Fruit fly (Drosophila melanogaster) S2 (cell line): Measurements from ENCODE around the gene CG6225.
A peak's percentile ranks its signal among the peaks of the same experiment; 100 is the strongest.

ENCODE experiments used
- CG8478 ChIP-seq: fragments of >200 bp; optimal IDR thresholded peaks from 2 replicates; lab custom pipeline; 2018
- CTCF ChIP-seq, 2 experiments: fragments of >200 bp; optimal IDR thresholded peaks; 2 replicates each; lab custom pipeline; 2018

Gene CG6225

dm6 chr3R:12644621-12645310 lies 9.6 kb upstream of the CG6225 start:
- no peak for TF ChIP-seq CG8478

DNA sequence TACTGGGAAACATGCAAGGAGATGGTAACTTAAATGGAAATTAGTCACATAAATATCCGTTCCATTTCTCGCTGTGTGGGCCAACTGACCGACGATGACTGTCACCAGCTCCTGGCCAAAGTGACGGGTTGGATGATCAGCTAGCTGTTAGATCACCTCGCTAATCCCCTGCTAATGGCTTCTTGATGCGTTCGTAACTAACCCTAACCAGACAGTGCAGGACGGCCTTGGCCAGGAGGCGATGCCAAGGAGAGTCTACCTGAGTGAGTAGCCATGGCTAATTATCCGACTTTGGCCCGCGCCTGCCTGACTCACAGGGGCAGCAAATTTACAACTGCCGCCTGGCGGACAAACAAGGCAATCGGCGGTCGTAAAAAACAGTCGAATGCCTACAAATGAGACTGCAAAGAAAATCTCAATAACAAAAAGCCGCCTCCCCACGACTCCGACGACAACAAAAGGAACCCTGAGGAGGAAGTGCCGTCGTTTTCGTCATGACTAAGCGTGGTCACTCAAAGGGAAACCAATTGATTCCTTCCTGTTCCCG lies 8.5 kb upstream of the CG6225 start:
- no peak for TF ChIP-seq CTCF (optimal IDR thresholded peaks at IDR 0.05; lab: Kevin White, UChicago)
- no peak for TF ChIP-seq CG8478

DNA sequence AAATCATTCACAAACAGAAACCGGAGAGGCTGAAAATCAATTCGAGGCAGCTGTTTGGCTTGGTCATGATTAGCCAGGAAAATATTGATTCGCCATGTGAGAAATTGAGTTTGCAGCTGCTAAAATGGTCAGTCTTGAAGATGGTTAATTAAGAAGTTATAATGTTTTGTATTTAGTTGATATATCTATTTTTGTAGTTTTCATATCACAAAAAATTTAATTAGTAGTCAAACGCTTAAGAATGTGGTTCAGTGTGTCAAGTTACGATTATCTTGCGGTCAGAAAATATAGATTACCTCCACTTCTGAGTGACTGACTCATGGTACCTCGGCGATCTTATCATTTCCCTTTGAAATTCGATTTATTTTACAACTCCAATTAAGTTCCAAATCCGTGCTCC lies 7.5 kb upstream of the CG6225 start:
- TF ChIP-seq CG8478: no peak
- TF ChIP-seq CTCF (optimal IDR thresholded peaks at IDR 0.05; lab: Kevin White, UChicago): no peak

DNA sequence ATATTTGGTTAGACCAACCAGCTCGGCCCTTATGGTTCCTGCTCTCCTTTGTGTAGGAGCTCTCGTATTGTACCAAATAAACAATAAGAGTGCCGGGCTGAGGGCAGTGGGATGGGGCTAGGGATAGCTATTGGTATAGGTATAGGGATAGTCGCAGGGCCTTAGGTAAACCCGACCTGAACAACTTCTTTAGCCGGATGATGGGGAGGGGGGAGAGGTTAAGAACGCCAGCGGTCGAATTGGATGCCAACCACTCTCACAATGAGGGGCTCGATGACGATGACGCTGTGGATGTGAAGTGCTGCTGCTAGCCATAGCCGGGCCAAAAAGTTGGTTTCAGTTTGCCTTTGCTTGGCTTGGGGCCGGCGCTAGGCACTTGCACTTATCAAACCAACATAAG lies 7.0 kb upstream of the CG6225 start:
- no peak for TF ChIP-seq CTCF (optimal IDR thresholded peaks at IDR 0.05; lab: Kevin White, UChicago)
- no peak for TF ChIP-seq CG8478

- TF ChIP-seq CTCF (optimal IDR thresholded peaks at IDR 0.05; lab: Kevin White, UChicago): no peak
- TF ChIP-seq CG8478: no peak
Observed at dm6 chr3R:12647954-12648353, 6.4 kb upstream of the CG6225 start, which contains the start of gene Dtg. TSS of gene Dtg (plus strand) at chr3R:12648058.

dm6 chr3R:12649099-12650029 lies 5.0 kb upstream of the CG6225 start:
- no peak for TF ChIP-seq CTCF (optimal IDR thresholded peaks at IDR 0.05; lab: Kevin White, UChicago)
- no peak for TF ChIP-seq CG8478

dm6 chr3R:12650537-12650936 lies 3.8 kb upstream of the CG6225 start:
- TF ChIP-seq CTCF (optimal IDR thresholded peaks at IDR 0.05; lab: Kevin White, UChicago) (peak; percentile 67 to 77), CG8478 (no peak)

- no peak for TF ChIP-seq CTCF (optimal IDR thresholded peaks at IDR 0.05; lab: Kevin White, UChicago)
- TF ChIP-seq CG8478: no peak
Observed at dm6 chr3R:12652736-12653135, 1.6 kb upstream of the CG6225 start.

dm6 chr3R:12653511-12654252 lies 695 bp upstream of the CG6225 start:
- TF ChIP-seq CG8478 (no peak), CTCF (optimal IDR thresholded peaks at IDR 0.05; lab: Kevin White, UChicago) (no peak)

DNA sequence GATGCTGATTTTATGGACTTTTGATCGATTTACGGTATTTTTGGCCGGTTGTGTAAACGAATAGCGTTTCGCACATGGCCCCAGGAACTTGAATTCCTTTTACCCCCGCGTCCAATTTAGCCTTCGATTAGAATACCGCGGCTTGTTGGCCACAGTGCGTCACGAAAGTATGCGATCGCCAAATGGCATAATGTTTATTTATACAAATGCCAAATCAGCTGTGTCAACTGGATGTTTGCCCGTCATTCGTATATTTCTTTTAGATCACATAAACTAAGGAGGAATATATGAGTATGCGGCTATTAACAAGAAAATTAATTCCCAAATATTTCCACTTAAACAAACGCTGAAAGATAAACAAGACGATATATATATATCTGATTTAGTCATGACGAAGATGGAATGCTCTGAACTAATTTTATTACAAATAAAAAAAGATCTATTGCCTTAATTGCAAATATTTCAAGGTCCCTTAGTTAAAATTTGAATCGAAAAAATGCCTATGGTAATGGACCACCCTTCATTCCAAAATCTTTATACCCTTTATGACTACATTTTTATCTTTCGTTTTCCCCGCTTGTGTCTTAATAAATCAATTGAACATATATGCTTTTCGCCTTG lies 2.7 kb downstream of the CG6225 start:
- TF ChIP-seq CTCF (optimal IDR thresholded peaks at IDR 0.05; lab: Kevin White, UChicago) (no peak), CG8478 (no peak)

- TF ChIP-seq CTCF (optimal IDR thresholded peaks at IDR 0.05; lab: Kevin White, UChicago) (no peak), CG8478 (no peak)
Observed at dm6 chr3R:12662531-12662930, 8.2 kb downstream of the CG6225 start, which contains the start of gene CG14395. TSS of gene CG14395 (plus strand) at chr3R:12662831.

dm6 chr3R:12666206-12666834 lies 11.9 kb downstream of the CG6225 start:
- TF ChIP-seq CTCF (optimal IDR thresholded peaks at IDR 0.05; lab: Kevin White, UChicago): no peak
- no peak for TF ChIP-seq CG8478

DNA sequence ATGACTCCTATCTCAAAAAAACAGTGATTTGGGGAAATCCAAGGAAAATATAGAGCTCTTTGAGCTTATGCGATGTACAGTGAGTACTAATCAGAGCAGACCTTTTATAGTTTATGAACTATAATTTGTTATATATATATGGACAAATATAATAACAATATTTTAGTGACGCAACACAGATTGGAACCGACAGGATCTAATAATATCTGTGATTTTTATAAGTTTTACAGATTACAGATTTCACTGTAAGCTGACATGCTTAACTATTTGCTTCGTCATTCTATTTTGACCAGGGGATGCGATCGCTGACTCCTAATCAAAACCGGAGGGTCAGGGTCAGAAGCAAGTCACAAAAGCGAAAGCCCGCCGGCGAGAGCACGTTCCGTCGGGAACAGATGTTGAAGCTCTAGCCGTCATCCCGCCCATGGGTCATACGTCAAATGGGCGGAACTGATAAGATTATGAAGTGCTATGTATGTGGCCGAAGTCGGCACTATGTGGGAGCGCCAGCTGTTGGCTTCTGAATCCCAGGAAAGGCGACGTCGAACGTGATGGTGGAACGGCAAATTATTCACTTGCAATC lies 19.8 kb downstream of the CG6225 start, which contains the start of gene Gnmt:
TSS of gene Gnmt (plus strand) at position 568 of the 583 bp plus-strand sequence.
- TF ChIP-seq CTCF (optimal IDR thresholded peaks at IDR 0.05; lab: Kevin White, UChicago) (no peak), CG8478 (no peak)

dm6 chr3R:12676160-12676559 lies 21.8 kb downstream of the CG6225 start, which contains the start of gene CG43630:
TSS of gene CG43630 (minus strand) at chr3R:12676260.
- TF ChIP-seq CTCF (optimal IDR thresholded peaks at IDR 0.05; lab: Kevin White, UChicago) (no peak), CG8478 (no peak)
